Worm (Caenorhabditis elegans) whole organism, late embryonic: ENCODE results near the gene C34D1.4.

Source experiments
- K09A11.1 ChIP-seq: sonication (generic microtip); optimal IDR thresholded peaks from 2 replicates; lab custom pipeline; 2017; ENCODE audit warnings: antibody characterized with exemption, mild to moderate bottlenecking, missing genetic modification characterization, missing compliant biosample characterization; ENCODE audit not compliant: insufficient read depth
- Y22D7AL.16 ChIP-seq: sonication (generic microtip); optimal IDR thresholded peaks from 2 replicates; lab custom pipeline; 2016; ENCODE audit warnings: missing genetic modification characterization, missing compliant biosample characterization
- ahr-1 ChIP-seq: sonication (generic microtip); optimal IDR thresholded peaks from 2 replicates; lab custom pipeline; 2016; ENCODE audit warnings: missing genetic modification characterization, missing compliant biosample characterization
- ama-1 ChIP-seq: fragments of 150-350 bp; optimal IDR thresholded peaks from 2 replicates; lab custom pipeline; 2014
- ceh-14 ChIP-seq: sonication (generic microtip); optimal IDR thresholded peaks from 2 replicates; lab custom pipeline; 2016; ENCODE audit warnings: missing genotype, missing genetic modification characterization, missing compliant biosample characterization
- ceh-22 ChIP-seq: sonication (generic microtip); optimal IDR thresholded peaks from 2 replicates; lab custom pipeline; 2017; ENCODE audit warnings: missing biosample characterization, missing genetic modification characterization
- ceh-24 ChIP-seq: sonication (generic microtip); optimal IDR thresholded peaks from 2 replicates; lab custom pipeline; 2016; ENCODE audit warnings: mild to moderate bottlenecking, missing genetic modification characterization, missing compliant biosample characterization
- ceh-30 ChIP-seq: fragments of 150-350 bp; optimal IDR thresholded peaks from 2 replicates; lab custom pipeline; 2014; ENCODE audit warnings: missing biosample characterization, missing genetic modification characterization
- ceh-31 ChIP-seq: sonication (generic microtip); optimal IDR thresholded peaks from 2 replicates; lab custom pipeline; 2016; ENCODE audit warnings: missing genetic modification characterization, missing compliant biosample characterization
- ceh-34 ChIP-seq: sonication (generic microtip); optimal IDR thresholded peaks from 2 replicates; lab custom pipeline; 2016; ENCODE audit warnings: mild to moderate bottlenecking, missing genetic modification characterization, missing compliant biosample characterization
- ceh-6 ChIP-seq: fragments of 200-800 bp; sonication (Bioruptor generic); optimal IDR thresholded peaks from 2 replicates; lab custom pipeline; 2018; ENCODE audit warnings: mild to moderate bottlenecking, missing genetic modification characterization, missing compliant biosample characterization
- ceh-9 ChIP-seq: sonication (generic microtip); optimal IDR thresholded peaks from 2 replicates; lab custom pipeline; 2016; ENCODE audit warnings: mild to moderate bottlenecking, missing genetic modification characterization, inconsistent platforms, missing compliant biosample characterization
- che-1 ChIP-seq: sonication (generic microtip); optimal IDR thresholded peaks from 2 replicates; lab custom pipeline; 2016; ENCODE audit warnings: mild to moderate bottlenecking, missing genetic modification characterization, missing compliant biosample characterization
- elt-2 ChIP-seq: sonication (generic microtip); optimal IDR thresholded peaks from 2 replicates; lab custom pipeline; 2016; ENCODE audit warnings: missing genetic modification reagents, missing genetic modification characterization, missing compliant biosample characterization
- elt-4 ChIP-seq: sonication (generic microtip); optimal IDR thresholded peaks from 2 replicates; lab custom pipeline; 2016; ENCODE audit warnings: missing genetic modification characterization, missing compliant biosample characterization
- ets-4 ChIP-seq: sonication (generic microtip); optimal IDR thresholded peaks from 2 replicates; lab custom pipeline; 2016; ENCODE audit warnings: missing genetic modification characterization, missing compliant biosample characterization
- fax-1 ChIP-seq: sonication (generic microtip); optimal IDR thresholded peaks from 2 replicates; lab custom pipeline; 2016; ENCODE audit warnings: missing genotype, missing genetic modification characterization, missing compliant biosample characterization
- fkh-6 ChIP-seq: sonication (generic microtip); optimal IDR thresholded peaks from 2 replicates; lab custom pipeline; 2016; ENCODE audit warnings: missing genetic modification characterization, missing compliant biosample characterization
- hlh-13 ChIP-seq: fragments of 200-800 bp; sonication (Bioruptor generic); optimal IDR thresholded peaks from 2 replicates; lab custom pipeline; 2018; ENCODE audit warnings: mild to moderate bottlenecking, missing genetic modification characterization, missing compliant biosample characterization
- hlh-15 ChIP-seq: sonication (generic microtip); optimal IDR thresholded peaks from 2 replicates; lab custom pipeline; 2016; ENCODE audit warnings: missing genetic modification characterization, missing compliant biosample characterization
- hlh-6 ChIP-seq: sonication (generic microtip); optimal IDR thresholded peaks from 2 replicates; lab custom pipeline; 2016; ENCODE audit warnings: missing genotype, missing genetic modification characterization, missing compliant biosample characterization
- nhr-11 ChIP-seq: fragments of 150-350 bp; optimal IDR thresholded peaks from 2 replicates; lab custom pipeline; 2014; ENCODE audit warnings: missing biosample characterization, missing genetic modification characterization
- nhr-232 ChIP-seq: sonication (generic microtip); optimal IDR thresholded peaks from 2 replicates; lab custom pipeline; 2016; ENCODE audit warnings: missing genetic modification characterization, missing compliant biosample characterization
- odd-2 ChIP-seq: sonication (generic microtip); optimal IDR thresholded peaks from 2 replicates; lab custom pipeline; 2017; ENCODE audit warnings: antibody characterized with exemption, mild to moderate bottlenecking, missing genetic modification characterization, missing compliant biosample characterization
- pat-9 ChIP-seq: fragments of 200-800 bp; sonication (Bioruptor generic); optimal IDR thresholded peaks from 2 replicates; lab custom pipeline; 2018; ENCODE audit warnings: mild to moderate bottlenecking, missing genetic modification characterization, moderate library complexity, missing compliant biosample characterization
- pax-1 ChIP-seq: fragments of 150-350 bp; optimal IDR thresholded peaks from 2 replicates; lab custom pipeline; 2014; ENCODE audit warnings: missing biosample characterization, missing genetic modification characterization
- pha-2 ChIP-seq: sonication (generic microtip); optimal IDR thresholded peaks from 2 replicates; lab custom pipeline; 2017; ENCODE audit warnings: mild to moderate bottlenecking, missing genetic modification characterization, missing compliant biosample characterization
- ref-2 ChIP-seq: sonication (generic microtip); optimal IDR thresholded peaks from 2 replicates; lab custom pipeline; 2016; ENCODE audit warnings: missing genetic modification characterization, missing compliant biosample characterization
- rnt-1 ChIP-seq: sonication (generic microtip); optimal IDR thresholded peaks from 2 replicates; lab custom pipeline; 2016; ENCODE audit warnings: missing genetic modification characterization, missing compliant biosample characterization
- sdc-2 ChIP-seq: sonication (generic microtip); optimal IDR thresholded peaks from 2 replicates; lab custom pipeline; 2016; ENCODE audit warnings: missing genotype, missing genetic modification characterization, missing compliant biosample characterization
- sox-2 ChIP-seq: fragments of 200-800 bp; sonication (Bioruptor generic); IDR thresholded peaks from 2 replicates; pipeline ENCODE4 v1.3.6; 2022; ENCODE audit warnings: missing genetic modification reagents, missing genetic modification characterization, missing compliant biosample characterization
- sox-4 ChIP-seq: sonication (generic microtip); optimal IDR thresholded peaks from 2 replicates; lab custom pipeline; 2017; ENCODE audit warnings: mild to moderate bottlenecking, missing genetic modification characterization, inconsistent platforms, missing compliant biosample characterization
- tbx-7 ChIP-seq: sonication (generic microtip); optimal IDR thresholded peaks from 2 replicates; lab custom pipeline; 2016; ENCODE audit warnings: missing genotype, missing genetic modification characterization, missing compliant biosample characterization
- unc-86 ChIP-seq: sonication (generic microtip); optimal IDR thresholded peaks from 2 replicates; lab custom pipeline; 2016; ENCODE audit warnings: missing genetic modification characterization, missing compliant biosample characterization
- zip-5 ChIP-seq: sonication (generic microtip); optimal IDR thresholded peaks from 2 replicates; lab custom pipeline; 2016; ENCODE audit warnings: missing genetic modification characterization, missing compliant biosample characterization
- ztf-16 ChIP-seq: sonication (generic microtip); optimal IDR thresholded peaks from 2 replicates; lab custom pipeline; 2017; ENCODE audit warnings: missing genetic modification characterization, missing compliant biosample characterization

Gene C34D1.4

ce11 chrV:13275959-13276358, 16.8 kb upstream of the C34D1.4 start, which contains the start of gene F32F2.4:
Gene F32F2.4 (plus strand): TSS chrV:13276259.
- TF ChIP-seq elt-2 (tag; lab: Kevin White, UChicago): no peak
- no peak for TF ChIP-seq sox-2 (GFP tag; lab: Robert Waterston, UW)
- no peak for TF ChIP-seq hlh-13
- TF ChIP-seq ref-2 (tag; lab: Kevin White, UChicago): no peak
- TF ChIP-seq pat-9: no peak

- no peak for TF ChIP-seq pat-9
- TF ChIP-seq che-1 (tag; lab: Kevin White, UChicago): no peak
- no peak for TF ChIP-seq unc-86 (tag; lab: Kevin White, UChicago)
- no peak for TF ChIP-seq hlh-6 (tag; lab: Kevin White, UChicago)
- TF ChIP-seq ceh-34: no peak
- TF ChIP-seq ceh-9 (tag; lab: Kevin White, UChicago): no peak
- TF ChIP-seq ahr-1 (tag; lab: Kevin White, UChicago): no peak
- TF ChIP-seq ztf-16 (tag; lab: Kevin White, UChicago): no peak
- TF ChIP-seq ceh-30 (tag; lab: Kevin White, UChicago): no peak
- no peak for TF ChIP-seq sdc-2 (tag; lab: Kevin White, UChicago)
- TF ChIP-seq sox-4 (tag; lab: Kevin White, UChicago): no peak
- TF ChIP-seq ceh-14: no peak
- no peak for TF ChIP-seq K09A11.1 (tag; lab: Kevin White, UChicago)
- no peak for TF ChIP-seq hlh-15 (tag; lab: Kevin White, UChicago)
- TF ChIP-seq ceh-6 (GFP tag; lab: Kevin White, UChicago): no peak
- no peak for TF ChIP-seq ceh-22 (tag; lab: Kevin White, UChicago)
- no peak for TF ChIP-seq nhr-11
- TF ChIP-seq ets-4 (tag; lab: Kevin White, UChicago): no peak
- no peak for TF ChIP-seq tbx-7 (tag; lab: Kevin White, UChicago)
Observed at ce11 chrV:13274615-13275014, 15.5 kb upstream of the C34D1.4 start.

ce11 chrV:13273302-13273701, 14.2 kb upstream of the C34D1.4 start:
- TF ChIP-seq ceh-31 (tag; lab: Kevin White, UChicago) (no peak), nhr-232 (tag; lab: Kevin White, UChicago) (no peak), rnt-1 (no peak), tbx-7 (tag; lab: Kevin White, UChicago) (no peak), ama-1 (no peak), Y22D7AL.16 (tag; lab: Kevin White, UChicago) (no peak), zip-5 (tag; lab: Kevin White, UChicago) (no peak), odd-2 (no peak), K09A11.1 (tag; lab: Kevin White, UChicago) (no peak), ceh-24 (tag; lab: Kevin White, UChicago) (no peak), ceh-34 (no peak), fkh-6 (tag; lab: Kevin White, UChicago) (no peak), pax-1 (no peak), pha-2 (no peak), fax-1 (no peak), che-1 (tag; lab: Kevin White, UChicago) (no peak)

ce11 chrV:13272275-13272674, 13.2 kb upstream of the C34D1.4 start:
- TF ChIP-seq ceh-22 (tag; lab: Kevin White, UChicago): no peak
- TF ChIP-seq, all 69 proteins: peak for 0

- no peak for TF ChIP-seq elt-4 (tag; lab: Kevin White, UChicago)
- peak; percentile 21 for TF ChIP-seq elt-2 (tag; lab: Kevin White, UChicago)
Observed at ce11 chrV:13269228-13269630, 10.1 kb upstream of the C34D1.4 start.
